Fruit fly (Drosophila melanogaster): ENCODE results near the gene Dph2.

The Dph2 gene

dm6 chr3R:14846924-14847599 lies 46.7 kb downstream of the Dph2 start (continued):
- TF ChIP-seq her (GFP tag; optimal IDR thresholded peaks at IDR 0.05), result no peak
- TF ChIP-seq CG13894 (tag; optimal IDR thresholded peaks at IDR 0.05), result no peak
- TF ChIP-seq E2f1 (GFP tag; IDR thresholded peaks at IDR 0.05), result 0 out of 2 replicates have a peak, but pooled peaks have one; percentile 13
- TF ChIP-seq lbe (GFP tag; optimal IDR thresholded peaks at IDR 0.05), result no peak
- no peak for TF ChIP-seq bowl (GFP tag; IDR thresholded peaks at IDR 0.05)
- no peak for TF ChIP-seq otp (GFP tag; IDR thresholded peaks at IDR 0.05)
- TF ChIP-seq Camta (GFP tag; optimal IDR thresholded peaks at IDR 0.05), result no peak
- TF ChIP-seq en (GFP tag; optimal IDR thresholded peaks at IDR 0.05), result no peak
- no peak for TF ChIP-seq CG14441 (GFP tag; IDR thresholded peaks at IDR 0.05)
- TF ChIP-seq Ets65A (GFP tag), result peak; percentile 74
- no peak for TF ChIP-seq nau (GFP tag; optimal IDR thresholded peaks at IDR 0.05)
- no peak for TF ChIP-seq CG3163 (GFP tag; optimal IDR thresholded peaks at IDR 0.05)
- peak; percentile 63 for TF ChIP-seq Med (GFP tag)
- TF ChIP-seq CG11504 (tag; optimal IDR thresholded peaks at IDR 0.05), result peak; percentile 8
- peak; percentile 50 for TF ChIP-seq Sox102F (GFP tag; optimal IDR thresholded peaks at IDR 0.05)
- no peak for TF ChIP-seq tin (GFP tag; optimal IDR thresholded peaks at IDR 0.05)
- TF ChIP-seq amos (GFP tag; IDR thresholded peaks at IDR 0.05; ENCODE audit: partially characterized antibody), result no peak
- TF ChIP-seq CG3838 (GFP tag; optimal IDR thresholded peaks at IDR 0.05), result no peak
- no peak for TF ChIP-seq CG6813 (GFP tag; optimal IDR thresholded peaks at IDR 0.05)
- no peak for TF ChIP-seq Side (GFP tag; optimal IDR thresholded peaks at IDR 0.05)
- no peak for TF ChIP-seq Mrtf (GFP tag; IDR thresholded peaks at IDR 0.05)
- TF ChIP-seq CG31224 (GFP tag; IDR thresholded peaks at IDR 0.05), result no peak
- no peak for TF ChIP-seq jumu (GFP tag; optimal IDR thresholded peaks at IDR 0.05)
- TF ChIP-seq CG11085 (GFP tag; IDR thresholded peaks at IDR 0.05), result no peak
- TF ChIP-seq bab2 (GFP tag; optimal IDR thresholded peaks at IDR 0.05), result no peak
- no peak for TF ChIP-seq Atf3 (GFP tag; optimal IDR thresholded peaks at IDR 0.05)
- TF ChIP-seq stc (GFP tag; IDR thresholded peaks at IDR 0.05), result no peak
- no peak for TF ChIP-seq CG1233 (GFP tag; optimal IDR thresholded peaks at IDR 0.05)
- no peak for TF ChIP-seq Doc2 (GFP tag; IDR thresholded peaks at IDR 0.05)
- peak; percentile 82 for TF ChIP-seq sens (GFP tag)
- peak; percentile 78 for TF ChIP-seq Drgx (GFP tag; IDR thresholded peaks at IDR 0.05)

dm6 chr3R:14844743-14845142 lies 49.0 kb downstream of the Dph2 start, which contains the start of gene CG3610:
Gene CG3610, plus strand, starts transcription at chr3R:14845043.
- TF ChIP-seq CG13424 (tag; optimal IDR thresholded peaks at IDR 0.05) (no peak), CG17912 (GFP tag; optimal IDR thresholded peaks at IDR 0.05) (no peak), pfk (GFP tag; optimal IDR thresholded peaks at IDR 0.05) (no peak), bigmax (GFP tag; optimal IDR thresholded peaks at IDR 0.05) (no peak), CG4328 (GFP tag; optimal IDR thresholded peaks at IDR 0.05) (no peak), CTCF (GFP tag; optimal IDR thresholded peaks at IDR 0.05) (no peak), pan (optimal IDR thresholded peaks at IDR 0.05) (no peak), pan (GFP tag; optimal IDR thresholded peaks at IDR 0.05 in 1 of 2, IDR thresholded peaks at IDR 0.05 in 1 of 2) (no peak), CkIIα-i1 (GFP tag; IDR thresholded peaks at IDR 0.05) (no peak), CG34376 (GFP tag; optimal IDR thresholded peaks at IDR 0.05) (no peak), CG7839 (tag; optimal IDR thresholded peaks at IDR 0.05) (no peak), CG4617 (GFP tag; optimal IDR thresholded peaks at IDR 0.05; ENCODE audit: borderline replicate concordance) (no peak), CG1792 (GFP tag; optimal IDR thresholded peaks at IDR 0.05) (no peak), trh (GFP tag; optimal IDR thresholded peaks at IDR 0.05) (no peak), crp (GFP tag; optimal IDR thresholded peaks at IDR 0.05) (no peak), CG13624 (GFP tag; optimal IDR thresholded peaks at IDR 0.05) (no peak), CG6765 (GFP tag; optimal IDR thresholded peaks at IDR 0.05) (no peak), CG4404 (GFP tag; IDR thresholded peaks at IDR 0.05) (no peak), Mrtf (GFP tag; IDR thresholded peaks at IDR 0.05) (no peak), Meics (GFP tag; optimal IDR thresholded peaks at IDR 0.05) (no peak), pzg (GFP tag; optimal IDR thresholded peaks at IDR 0.05) (no peak)

Measured in whole organism, embryonic.